Worm (Caenorhabditis elegans) whole organism, L1 larva: Measurements from ENCODE around the gene fbxa-133.

Experiments used
- blmp-1 ChIP-seq: fragments of 150-350 bp; optimal IDR thresholded peaks from 2 replicates; lab custom pipeline; 2014; ENCODE audit warnings: missing biosample characterization, missing genetic modification characterization
- ceh-82 ChIP-seq, 3 experiments: fragments of 150-350 bp in 1 of 3; sonication (generic microtip) in 2 of 3; optimal IDR thresholded peaks; 2 replicates each; lab custom pipeline; 2014 to 2017; ENCODE audit warnings: missing biosample characterization in 3 of 3, missing genetic modification characterization in 3 of 3
- dpl-1 ChIP-seq, 3 experiments: fragments of 150-350 bp in 2 of 3; sonication (generic microtip) in 1 of 3; optimal IDR thresholded peaks; 2 replicates each; lab custom pipeline; 2014 to 2017; ENCODE audit warnings: missing biosample characterization in 3 of 3, missing genetic modification characterization in 3 of 3, missing genetic modification reagents in 3 of 3
- egl-27 ChIP-seq, 2 experiments: fragments of 150-350 bp in 1 of 2; sonication (generic microtip); optimal IDR thresholded peaks; 3 replicates each; lab custom pipeline; 2017 to 2018; ENCODE audit warnings: missing biosample characterization in 2 of 2, missing genetic modification characterization in 2 of 2, missing genetic modification reagents in 2 of 2
- fos-1 ChIP-seq: fragments of 150-350 bp; optimal IDR thresholded peaks from 2 replicates; lab custom pipeline; 2014; ENCODE audit warnings: missing biosample characterization, missing genetic modification characterization
- hlh-4 ChIP-seq: sonication (generic microtip); optimal IDR thresholded peaks from 2 replicates; lab custom pipeline; 2016; ENCODE audit warnings: mild to moderate bottlenecking, missing genetic modification characterization, missing compliant biosample characterization
- jun-1 ChIP-seq: fragments of 150-350 bp; optimal IDR thresholded peaks from 2 replicates; lab custom pipeline; 2014; ENCODE audit warnings: missing biosample characterization, missing genetic modification reagents, missing genetic modification characterization
- lin-13 ChIP-seq: fragments of 150-350 bp; optimal IDR thresholded peaks from 2 replicates; lab custom pipeline; 2014; ENCODE audit warnings: missing biosample characterization, missing genetic modification reagents, missing genetic modification characterization
- lin-15B ChIP-seq: fragments of 150-350 bp; sonication (generic microtip); optimal IDR thresholded peaks from 3 replicates; lab custom pipeline; 2014; ENCODE audit warnings: missing biosample characterization, missing genetic modification characterization
- nhr-84 ChIP-seq: sonication (generic microtip); optimal IDR thresholded peaks from 2 replicates; lab custom pipeline; 2017; ENCODE audit warnings: missing biosample characterization, missing genetic modification characterization
- unc-62 ChIP-seq: fragments of 150-350 bp; optimal IDR thresholded peaks from 2 replicates; lab custom pipeline; 2014; ENCODE audit warnings: missing biosample characterization, missing genetic modification reagents, missing genetic modification characterization

- no peak for TF ChIP-seq nhr-84 (tag; lab: Kevin White, UChicago)
- TF ChIP-seq blmp-1: no peak
- no peak for TF ChIP-seq fos-1 (tag; lab: Kevin White, UChicago)
- no peak for TF ChIP-seq lin-13
- no peak for TF ChIP-seq unc-62 (GFP tag; lab: Kevin White, UChicago)
- no peak for TF ChIP-seq dpl-1 (GFP tag; optimal IDR thresholded peaks at IDR 0.05; lab: Kevin White, UChicago)
- no peak for TF ChIP-seq egl-27 (tag; optimal IDR thresholded peaks at IDR 0.05; lab: Kevin White, UChicago)
- TF ChIP-seq lin-15B (tag; lab: Kevin White, UChicago): no peak
- no peak for TF ChIP-seq hlh-4 (tag; lab: Kevin White, UChicago)
- TF ChIP-seq jun-1 (tag; lab: Kevin White, UChicago): no peak
- no peak for TF ChIP-seq ceh-82 (tag; optimal IDR thresholded peaks at IDR 0.05; lab: Kevin White, UChicago)
Observed at ce11 chrV:17565903-17566302, 18.7 kb upstream of the fbxa-133 start, which contains the start of gene fbxa-171.
